Worm (Caenorhabditis elegans): Measurements from ENCODE around the gene F17C11.26.

F17C11.26 gene

ce11 chrV:10940571-10940991 is 669 bp upstream of the F17C11.26 start (continued):
- no peak for TF ChIP-seq hlh-17 (GFP tag; optimal IDR thresholded peaks at IDR 0.05; ENCODE audit: borderline replicate concordance)
- TF ChIP-seq nhr-237 (tag; optimal IDR thresholded peaks at IDR 0.05) = no peak
- no peak for TF ChIP-seq unc-86 (tag; optimal IDR thresholded peaks at IDR 0.05)
- no peak for TF ChIP-seq C04F5.9 (tag; optimal IDR thresholded peaks at IDR 0.05)
- peak; percentile 95 for TF ChIP-seq elt-2 (tag; optimal IDR thresholded peaks at IDR 0.05)
- no peak for TF ChIP-seq nhr-12 (tag; optimal IDR thresholded peaks at IDR 0.05)
- no peak for TF ChIP-seq pax-3 (tag; optimal IDR thresholded peaks at IDR 0.05)
- peak; percentile 4 to 32 (median 30) for TF ChIP-seq dpl-1 (GFP tag; optimal IDR thresholded peaks at IDR 0.05)
- peak; percentile 93 for TF ChIP-seq blmp-1 (tag; optimal IDR thresholded peaks at IDR 0.05)
- no peak for TF ChIP-seq lin-13 (GFP tag; optimal IDR thresholded peaks at IDR 0.05)
- peak; percentile 16 for TF ChIP-seq ztf-4 (tag; optimal IDR thresholded peaks at IDR 0.05)
- TF ChIP-seq fos-1 (tag; optimal IDR thresholded peaks at IDR 0.05) = peak; percentile 62
- no peak for TF ChIP-seq lin-15B (tag; optimal IDR thresholded peaks at IDR 0.05)
- peak; percentile 60 for TF ChIP-seq rnt-1 (tag; optimal IDR thresholded peaks at IDR 0.05)
- TF ChIP-seq mef-2 (tag; optimal IDR thresholded peaks at IDR 0.05) = no peak
- peak; percentile 87 for TF ChIP-seq nhr-85 (tag)
- no peak for TF ChIP-seq C34B4.2 (tag; optimal IDR thresholded peaks at IDR 0.05)
- no peak for TF ChIP-seq unc-62 (GFP tag; optimal IDR thresholded peaks at IDR 0.05)
- peak in 3 of 6 experiments; percentile 19 to 83 (median 61) for TF ChIP-seq elt-3 (tag; optimal IDR thresholded peaks at IDR 0.05)
- TF ChIP-seq lin-35 (GFP tag; optimal IDR thresholded peaks at IDR 0.05) = peak; percentile 43 to 61
- no peak for TF ChIP-seq zag-1 (tag; optimal IDR thresholded peaks at IDR 0.05)
- peak; percentile 6 for TF ChIP-seq aly-2 (tag; optimal IDR thresholded peaks at IDR 0.05)
- no peak for TF ChIP-seq fkh-4 (tag; optimal IDR thresholded peaks at IDR 0.05; ENCODE audit: borderline replicate concordance)
- peak; percentile 62 for TF ChIP-seq C16A3.4 (tag; optimal IDR thresholded peaks at IDR 0.05)
- TF ChIP-seq unc-30 (tag; optimal IDR thresholded peaks at IDR 0.05) = no peak
- TF ChIP-seq irx-1 (tag; optimal IDR thresholded peaks at IDR 0.05) = no peak
- peak; percentile 57 for TF ChIP-seq nhr-47 (tag; optimal IDR thresholded peaks at IDR 0.05)
- peak; percentile 66 for TF ChIP-seq nhr-19 (GFP tag; conservative IDR thresholded peaks at IDR 0.05)
- TF ChIP-seq nhr-84 (tag; optimal IDR thresholded peaks at IDR 0.05) = no peak
- no peak for TF ChIP-seq unc-130 (tag; optimal IDR thresholded peaks at IDR 0.05)
- no peak for TF ChIP-seq ceh-8 (GFP tag; optimal IDR thresholded peaks at IDR 0.05)

- TF ChIP-seq hlh-4 (tag; optimal IDR thresholded peaks at IDR 0.05) = no peak
- no peak for TF ChIP-seq ztf-4 (tag; optimal IDR thresholded peaks at IDR 0.05)
- no peak for TF ChIP-seq ceh-63 (GFP tag; optimal IDR thresholded peaks at IDR 0.05)
- no peak for TF ChIP-seq efl-1 (optimal IDR thresholded peaks at IDR 0.05)
- TF ChIP-seq efl-1 (GFP tag; optimal IDR thresholded peaks at IDR 0.05 in 1 of 2) = peak in 1 of 2 experiments; percentile 20
- TF ChIP-seq mdl-1 (tag; optimal IDR thresholded peaks at IDR 0.05) = no peak
Measured at ce11 chrV:10942161-10942560, 911 bp downstream of the F17C11.26 start, which contains the start of gene zip-9. zip-9 (plus strand) TSS chrV:10942461.

ce11 chrV:10944903-10945302 is 3.7 kb downstream of the F17C11.26 start:
- TF ChIP-seq ces-1 (GFP tag; optimal IDR thresholded peaks at IDR 0.05) = peak; percentile 5
- TF ChIP-seq lsy-2 (tag; optimal IDR thresholded peaks at IDR 0.05) = peak in 1 of 2 experiments; percentile 24
- no peak for TF ChIP-seq ama-1 (optimal IDR thresholded peaks at IDR 0.05)
- TF ChIP-seq skn-1 (tag; optimal IDR thresholded peaks at IDR 0.05) = no peak
- TF ChIP-seq fkh-10 (GFP tag; optimal IDR thresholded peaks at IDR 0.05) = peak; percentile 82
- TF ChIP-seq lin-14 (GFP tag; optimal IDR thresholded peaks at IDR 0.05) = peak; percentile 57
- TF ChIP-seq pqm-1 (tag; optimal IDR thresholded peaks at IDR 0.05) = no peak
